Worm (Caenorhabditis elegans) whole organism, young adult: ENCODE results near the gene F20D6.1.

Experiments
- B0336.3 ChIP-seq: fragments of 200-800 bp; sonication (Bioruptor generic); IDR thresholded peaks from 2 replicates; pipeline ENCODE4 v1.3.6; 2022; ENCODE audit warnings: missing genetic modification characterization, missing compliant biosample characterization
- ceh-40 ChIP-seq: fragments of 200-800 bp; sonication (Bioruptor generic); IDR thresholded peaks from 2 replicates; pipeline ENCODE4 v1.3.6; 2022; ENCODE audit warnings: missing genetic modification characterization, missing compliant biosample characterization
- ceh-79 ChIP-seq: sonication (generic microtip); optimal IDR thresholded peaks from 2 replicates; lab custom pipeline; 2017; ENCODE audit warnings: mild to moderate bottlenecking, missing genetic modification characterization, missing compliant biosample characterization
- ets-4 ChIP-seq: fragments of 200-800 bp; sonication (Bioruptor generic); optimal IDR thresholded peaks from 2 replicates; lab custom pipeline; 2018; ENCODE audit warnings: mild to moderate bottlenecking, missing genetic modification characterization, missing compliant biosample characterization
- him-1 ChIP-seq: sonication (generic microtip); optimal IDR thresholded peaks from 2 replicates; lab custom pipeline; 2016; ENCODE audit warnings: missing genotype, missing genetic modification reagents, missing genetic modification characterization, missing compliant biosample characterization
- unc-62 ChIP-seq: fragments of 150-350 bp; optimal IDR thresholded peaks from 2 replicates; lab custom pipeline; 2014; ENCODE audit warnings: missing biosample characterization, missing genetic modification reagents, missing genetic modification characterization
- ztf-28 ChIP-seq: fragments of 200-800 bp; sonication (Bioruptor generic); IDR thresholded peaks from 2 replicates; pipeline ENCODE4 v1.3.6; 2022; ENCODE audit warnings: missing genetic modification reagents, missing genetic modification characterization, missing compliant biosample characterization

- TF ChIP-seq ceh-79 (no peak), B0336.3 (GFP tag; lab: Robert Waterston, UW) (no peak), unc-62 (GFP tag; lab: Kevin White, UChicago) (no peak), him-1 (tag; lab: Kevin White, UChicago) (no peak), ztf-28 (GFP tag; lab: Robert Waterston, UW) (no peak), ceh-40 (GFP tag; lab: Robert Waterston, UW) (no peak), ets-4 (no peak)
Observed at ce11 chrV:8211993-8212392, 21.5 kb downstream of the F20D6.1 start.
